Fruit fly (Drosophila melanogaster) Kc167 (cell line): Measurements from ENCODE around the gene TM9SF3.

ENCODE experiments used
- Myc ChIP-seq: fragments of >200 bp; optimal IDR thresholded peaks from 2 replicates; lab custom pipeline; 2017; ENCODE audit warnings: missing external identifiers
- insv ChIP-seq: fragments of >200 bp; optimal IDR thresholded peaks from 3 replicates; lab custom pipeline; 2018; ENCODE audit warnings: missing external identifiers

dm6 chr3L:5639474-5639873, 35.7 kb upstream of the TM9SF3 start:
- TF ChIP-seq Myc: no peak
- no peak for TF ChIP-seq insv (lab: Kevin White, UChicago)
